Fruit fly (Drosophila melanogaster): ENCODE data around the gene Sk2.

DNA sequence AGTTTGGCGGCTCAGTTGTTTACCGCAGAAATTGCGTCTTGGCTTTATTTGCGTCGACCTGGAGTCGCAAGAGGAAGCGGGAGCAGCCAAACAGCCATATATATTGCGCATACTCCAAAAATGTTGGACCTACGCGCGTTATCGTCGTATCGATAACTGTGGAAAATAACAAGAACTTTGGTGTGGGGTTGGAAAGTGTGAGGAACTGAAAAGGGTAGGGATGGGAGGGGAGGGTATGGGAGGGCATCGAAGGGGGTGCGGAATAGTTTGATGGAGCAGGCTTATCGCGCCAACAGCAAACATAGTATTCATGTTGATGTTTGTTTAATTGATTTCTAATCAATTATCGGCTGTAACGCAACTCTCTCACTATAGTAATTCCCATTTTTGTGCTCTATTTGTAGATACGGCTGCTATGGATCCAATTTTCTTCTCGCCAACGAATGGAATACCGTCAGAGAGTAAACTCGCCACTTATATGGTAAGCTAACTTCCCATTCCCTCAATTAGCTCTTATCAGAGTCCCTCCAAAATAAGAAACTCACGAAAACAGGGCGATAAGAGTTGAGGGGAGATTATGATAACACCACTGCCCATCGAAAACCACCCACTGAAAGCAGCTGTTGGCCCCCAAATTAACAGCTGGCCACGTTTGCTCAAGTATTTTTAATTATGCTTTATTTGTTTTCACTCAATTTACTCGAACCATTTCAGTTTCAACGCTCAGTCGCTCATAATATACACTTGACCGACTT is 36.6 kb downstream of the Sk2 start:
- TF ChIP-seq insv (optimal IDR thresholded peaks at IDR 0.05) (no peak), ttk (optimal IDR thresholded peaks at IDR 0.05) (no peak), psq (optimal IDR thresholded peaks at IDR 0.05) (no peak), Myc (optimal IDR thresholded peaks at IDR 0.05) (no peak), h (optimal IDR thresholded peaks at IDR 0.05) (no peak)

Measured in Kc167 (cell line).